Fruit fly (Drosophila melanogaster): ENCODE results near the gene CG31886.

The CG31886 gene

dm6 chr2L:8951184-8951934 lies 7.5 kb downstream of the CG31886 start, which contains the start of gene C1GalTA:
Gene C1GalTA (minus strand): TSS chr2L:8951216.
- TF ChIP-seq D1 (tag; optimal IDR thresholded peaks at IDR 0.05), result peak; percentile 100
- peak; percentile 72 for TF ChIP-seq EcR (GFP tag; optimal IDR thresholded peaks at IDR 0.05)
- peak; percentile 95 for TF ChIP-seq CG12605 (GFP tag; IDR thresholded peaks at IDR 0.05)
- TF ChIP-seq CG14655 (GFP tag; optimal IDR thresholded peaks at IDR 0.05), result peak; percentile 99
- TF ChIP-seq fd96Ca (GFP tag; IDR thresholded peaks at IDR 0.05), result no peak
- TF ChIP-seq Pif1B (GFP tag; optimal IDR thresholded peaks at IDR 0.05), result peak; percentile 93
- TF ChIP-seq gl (tag; optimal IDR thresholded peaks at IDR 0.05), result peak; percentile 92
- peak; percentile 100 for TF ChIP-seq CG9948 (tag; optimal IDR thresholded peaks at IDR 0.05)
- TF ChIP-seq CG15710 (tag; optimal IDR thresholded peaks at IDR 0.05), result peak; percentile 100
- peak; percentile 98 for TF ChIP-seq CG34367 (tag; optimal IDR thresholded peaks at IDR 0.05)
- peak; percentile 92 for TF ChIP-seq CG13204 (GFP tag; optimal IDR thresholded peaks at IDR 0.05)
- peak; percentile 99 for TF ChIP-seq CG17806 (tag; optimal IDR thresholded peaks at IDR 0.05)
- peak; percentile 88; the same call in 1 of the 2 replicates for TF ChIP-seq CG10348 (GFP tag; IDR thresholded peaks at IDR 0.05)
- TF ChIP-seq CG32121 (GFP tag; IDR thresholded peaks at IDR 0.05), result peak; percentile 96
- TF ChIP-seq CG8301 (tag; optimal IDR thresholded peaks at IDR 0.05), result peak; percentile 99
- peak; percentile 97 for TF ChIP-seq Snoo (tag; optimal IDR thresholded peaks at IDR 0.05)
- TF ChIP-seq CG4496 (GFP tag; IDR thresholded peaks at IDR 0.05), result peak; percentile 93
- TF ChIP-seq rn (GFP tag; IDR thresholded peaks at IDR 0.05), result peak; percentile 94
- peak; percentile 87 for TF ChIP-seq Pif1A (GFP tag; optimal IDR thresholded peaks at IDR 0.05)
- TF ChIP-seq Ets98B (GFP tag; IDR thresholded peaks at IDR 0.05), result peak; percentile 88
- peak; percentile 100 for TF ChIP-seq CG8159 (tag; optimal IDR thresholded peaks at IDR 0.05)

- TF ChIP-seq CG10348 (GFP tag; IDR thresholded peaks at IDR 0.05) (no peak), CG13204 (GFP tag; optimal IDR thresholded peaks at IDR 0.05) (no peak), Snoo (tag; optimal IDR thresholded peaks at IDR 0.05) (peak; percentile 64), CG17806 (tag; optimal IDR thresholded peaks at IDR 0.05) (peak; percentile 62), D1 (tag; optimal IDR thresholded peaks at IDR 0.05) (peak; percentile 51), Pif1A (GFP tag; optimal IDR thresholded peaks at IDR 0.05) (peak; percentile 65), gl (tag; optimal IDR thresholded peaks at IDR 0.05) (no peak), Ets98B (GFP tag; IDR thresholded peaks at IDR 0.05) (peak; percentile 27; the same call in 1 of the 2 replicates), CG15710 (tag; optimal IDR thresholded peaks at IDR 0.05) (peak; percentile 62), EcR (GFP tag; optimal IDR thresholded peaks at IDR 0.05) (peak; percentile 67), CG8159 (tag; optimal IDR thresholded peaks at IDR 0.05) (peak; percentile 80), CG9948 (tag; optimal IDR thresholded peaks at IDR 0.05) (peak; percentile 75), CG14655 (GFP tag; optimal IDR thresholded peaks at IDR 0.05) (peak; percentile 73), CG12605 (GFP tag; IDR thresholded peaks at IDR 0.05) (peak; percentile 41; the same call in 1 of the 2 replicates), CG8301 (tag; optimal IDR thresholded peaks at IDR 0.05) (peak; percentile 26), CG4496 (GFP tag; IDR thresholded peaks at IDR 0.05) (0 out of 3 replicates have a peak, but pooled peaks have one; percentile 51), rn (GFP tag; IDR thresholded peaks at IDR 0.05) (no peak), fd96Ca (GFP tag; IDR thresholded peaks at IDR 0.05) (no peak), Pif1B (GFP tag; optimal IDR thresholded peaks at IDR 0.05) (peak; percentile 50), CG32121 (GFP tag; IDR thresholded peaks at IDR 0.05) (no peak), CG34367 (tag; optimal IDR thresholded peaks at IDR 0.05) (peak; percentile 20)
Measured at dm6 chr2L:8949919-8950722, 8.7 kb downstream of the CG31886 start.

- TF ChIP-seq Snoo (tag; optimal IDR thresholded peaks at IDR 0.05) (no peak), CG13204 (GFP tag; optimal IDR thresholded peaks at IDR 0.05) (no peak), EcR (GFP tag; optimal IDR thresholded peaks at IDR 0.05) (no peak), CG12605 (GFP tag; IDR thresholded peaks at IDR 0.05) (no peak), CG17806 (tag; optimal IDR thresholded peaks at IDR 0.05) (no peak), Ets98B (GFP tag; IDR thresholded peaks at IDR 0.05) (no peak), CG32121 (GFP tag; IDR thresholded peaks at IDR 0.05) (no peak), gl (tag; optimal IDR thresholded peaks at IDR 0.05) (no peak), CG8159 (tag; optimal IDR thresholded peaks at IDR 0.05) (no peak), Pif1A (GFP tag; optimal IDR thresholded peaks at IDR 0.05) (no peak)
Measured at dm6 chr2L:8948650-8949049, 10.2 kb downstream of the CG31886 start.

- TF ChIP-seq CG12605 (GFP tag; IDR thresholded peaks at IDR 0.05) (no peak), CG8159 (tag; optimal IDR thresholded peaks at IDR 0.05) (no peak), rn (GFP tag; IDR thresholded peaks at IDR 0.05) (no peak), Pif1A (GFP tag; optimal IDR thresholded peaks at IDR 0.05) (no peak), CG34367 (tag; optimal IDR thresholded peaks at IDR 0.05) (no peak), gl (tag; optimal IDR thresholded peaks at IDR 0.05) (no peak), CG14655 (GFP tag; optimal IDR thresholded peaks at IDR 0.05) (no peak), EcR (GFP tag; optimal IDR thresholded peaks at IDR 0.05) (no peak), CG13204 (GFP tag; optimal IDR thresholded peaks at IDR 0.05) (no peak), D1 (tag; optimal IDR thresholded peaks at IDR 0.05) (no peak), fd96Ca (GFP tag; IDR thresholded peaks at IDR 0.05) (no peak)
Measured at dm6 chr2L:8947989-8948388, 10.9 kb downstream of the CG31886 start.

dm6 chr2L:8946718-8947316 lies 12.0 kb downstream of the CG31886 start, which contains the start of gene CG46397:
Gene CG46397 (plus strand): TSS chr2L:8947266.
- TF ChIP-seq CG4496 (GFP tag; IDR thresholded peaks at IDR 0.05), result no peak
- no peak for TF ChIP-seq CG34367 (tag; optimal IDR thresholded peaks at IDR 0.05)
- no peak for TF ChIP-seq CG13204 (GFP tag; optimal IDR thresholded peaks at IDR 0.05)
- TF ChIP-seq CG15710 (tag; optimal IDR thresholded peaks at IDR 0.05), result no peak
- TF ChIP-seq CG9948 (tag; optimal IDR thresholded peaks at IDR 0.05), result no peak
- TF ChIP-seq CG14655 (GFP tag; optimal IDR thresholded peaks at IDR 0.05), result no peak
- no peak for TF ChIP-seq rn (GFP tag; IDR thresholded peaks at IDR 0.05)
- no peak for TF ChIP-seq CG8159 (tag; optimal IDR thresholded peaks at IDR 0.05)
- no peak for TF ChIP-seq Snoo (tag; optimal IDR thresholded peaks at IDR 0.05)
- TF ChIP-seq Pif1A (GFP tag; optimal IDR thresholded peaks at IDR 0.05), result no peak
- no peak for TF ChIP-seq CG32121 (GFP tag; IDR thresholded peaks at IDR 0.05)

Measured in whole organism, pupa.